Fruit fly (Drosophila melanogaster): Measurements from ENCODE around the gene neo.

Gene neo

DNA sequence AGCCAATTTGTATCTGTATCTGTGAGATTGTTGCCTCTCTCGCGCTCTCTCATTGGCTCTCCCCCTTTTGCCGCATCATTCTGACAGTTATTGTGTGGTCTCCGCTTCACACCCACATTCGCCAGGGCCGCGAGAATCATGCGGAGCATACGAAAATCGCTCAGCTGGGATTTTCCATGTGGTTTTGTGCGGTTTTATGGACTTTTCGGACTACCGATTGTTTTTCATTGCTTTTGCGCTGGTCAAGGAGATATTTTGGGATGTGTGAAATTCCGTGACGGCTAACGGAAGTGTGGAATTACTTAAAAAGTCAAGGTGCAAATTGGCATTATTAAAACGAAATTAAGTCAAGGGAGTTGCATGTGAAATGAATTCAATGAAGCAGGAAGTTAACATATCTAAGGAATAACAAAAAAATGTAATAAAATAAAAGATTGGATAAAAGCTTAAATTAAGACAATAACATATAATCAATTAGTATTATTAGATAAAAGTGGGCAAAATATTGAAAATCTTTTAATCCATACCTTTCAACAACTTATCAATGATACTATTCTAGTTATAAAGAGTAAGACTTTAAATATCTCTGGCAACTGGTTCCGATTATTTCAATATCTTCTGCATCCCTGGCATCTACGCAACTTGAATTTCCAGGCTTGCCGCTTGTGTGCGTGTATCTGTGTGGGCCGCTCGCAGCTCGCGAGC, 46.7 kb upstream of the neo start (continued):
- TF ChIP-seq CG10631 (GFP tag; optimal IDR thresholded peaks at IDR 0.05) (peak; percentile 65), Gug (GFP tag; IDR thresholded peaks at IDR 0.05) (no peak), CG3919 (GFP tag; optimal IDR thresholded peaks at IDR 0.05) (peak; percentile 24), CG6854 (GFP tag; optimal IDR thresholded peaks at IDR 0.05) (no peak), CG11762 (GFP tag; optimal IDR thresholded peaks at IDR 0.05; ENCODE audit: insufficient read depth) (no peak), topi (GFP tag; optimal IDR thresholded peaks at IDR 0.05) (peak; percentile 52), CG1621 (tag; optimal IDR thresholded peaks at IDR 0.05) (no peak), svp (GFP tag) (peak; percentile 71), Eip75B (GFP tag; optimal IDR thresholded peaks at IDR 0.05) (peak; percentile 18), Lpt (GFP tag; optimal IDR thresholded peaks at IDR 0.05) (no peak), eg (GFP tag; IDR thresholded peaks at IDR 0.05) (no peak; the same call in 2 of the 3 replicates), CG15336 (GFP tag; IDR thresholded peaks at IDR 0.05) (no peak), CG8632 (GFP tag; optimal IDR thresholded peaks at IDR 0.05) (no peak), CG6808 (GFP tag; optimal IDR thresholded peaks at IDR 0.05) (peak; percentile 63), CG4318 (GFP tag; optimal IDR thresholded peaks at IDR 0.05) (peak; percentile 48), CG16779 (tag; optimal IDR thresholded peaks at IDR 0.05) (no peak), acj6 (GFP tag; optimal IDR thresholded peaks at IDR 0.05) (no peak), spab (GFP tag; optimal IDR thresholded peaks at IDR 0.05) (peak; percentile 51), CG7368 (GFP tag; optimal IDR thresholded peaks at IDR 0.05) (no peak), CG11294 (GFP tag; IDR thresholded peaks at IDR 0.05) (no peak), CG6163 (GFP tag; IDR thresholded peaks at IDR 0.05) (peak; percentile 74), Eip93F (GFP tag; optimal IDR thresholded peaks at IDR 0.05) (no peak), CG32006 (GFP tag; optimal IDR thresholded peaks at IDR 0.05) (peak; percentile 61), Met (GFP tag; optimal IDR thresholded peaks at IDR 0.05) (peak; percentile 57), Eip78C (GFP tag) (peak; percentile 93), Ets96B (tag; optimal IDR thresholded peaks at IDR 0.05) (peak; percentile 16), dac (GFP tag; optimal IDR thresholded peaks at IDR 0.05) (no peak), Smox (GFP tag; optimal IDR thresholded peaks at IDR 0.05) (peak; percentile 36), dsx (GFP tag; optimal IDR thresholded peaks at IDR 0.05; ENCODE audit: poor library complexity, severe bottlenecking) (no peak), esn (GFP tag; optimal IDR thresholded peaks at IDR 0.05) (peak; percentile 66), CG8119 (GFP tag; IDR thresholded peaks at IDR 0.05) (no peak)

- TF ChIP-seq CG6276 (GFP tag; optimal IDR thresholded peaks at IDR 0.05) (peak; percentile 49), Lpt (GFP tag; optimal IDR thresholded peaks at IDR 0.05) (peak; percentile 56), CG16779 (tag; optimal IDR thresholded peaks at IDR 0.05) (no peak), Eip75B (GFP tag; optimal IDR thresholded peaks at IDR 0.05) (no peak), fd85E (GFP tag; optimal IDR thresholded peaks at IDR 0.05) (no peak), Smox (GFP tag; optimal IDR thresholded peaks at IDR 0.05) (no peak), Ets96B (tag; optimal IDR thresholded peaks at IDR 0.05) (no peak), CG7368 (GFP tag; optimal IDR thresholded peaks at IDR 0.05) (peak; percentile 27), eg (GFP tag; IDR thresholded peaks at IDR 0.05) (peak; percentile 53; the same call in 1 of the 3 replicates), pdm3 (GFP tag; optimal IDR thresholded peaks at IDR 0.05) (no peak), CG8632 (GFP tag; optimal IDR thresholded peaks at IDR 0.05) (no peak), Sox14 (GFP tag; optimal IDR thresholded peaks at IDR 0.05) (peak; percentile 29), fd59A (GFP tag; optimal IDR thresholded peaks at IDR 0.05) (no peak), Sox15 (GFP tag; optimal IDR thresholded peaks at IDR 0.05) (no peak), CG15336 (GFP tag; IDR thresholded peaks at IDR 0.05) (peak; percentile 63), CG6163 (GFP tag; IDR thresholded peaks at IDR 0.05) (peak; percentile 77), CG3032 (tag; optimal IDR thresholded peaks at IDR 0.05) (peak; percentile 28), CG8319 (GFP tag; optimal IDR thresholded peaks at IDR 0.05) (no peak), ss (GFP tag; optimal IDR thresholded peaks at IDR 0.05) (peak; percentile 53 to 76), Blimp-1 (GFP tag; optimal IDR thresholded peaks at IDR 0.05) (peak; percentile 76), achi (GFP tag; optimal IDR thresholded peaks at IDR 0.05) (no peak), CG1621 (tag; optimal IDR thresholded peaks at IDR 0.05) (peak; percentile 24), CG6854 (GFP tag; optimal IDR thresholded peaks at IDR 0.05) (peak; percentile 70), Hr4 (GFP tag; optimal IDR thresholded peaks at IDR 0.05) (no peak), CG3919 (GFP tag; optimal IDR thresholded peaks at IDR 0.05) (peak; percentile 6), CG9139 (GFP tag; optimal IDR thresholded peaks at IDR 0.05) (peak; percentile 61), CG31627 (GFP tag; optimal IDR thresholded peaks at IDR 0.05) (no peak), salr (GFP tag; optimal IDR thresholded peaks at IDR 0.05) (no peak), CG6808 (GFP tag; optimal IDR thresholded peaks at IDR 0.05) (peak; percentile 30), Eip78C (GFP tag) (no peak), fkh (GFP tag; optimal IDR thresholded peaks at IDR 0.05) (peak; percentile 83), CG11294 (GFP tag; IDR thresholded peaks at IDR 0.05) (peak; percentile 38; the same call in 1 of the 2 replicates)
Measured at dm6 chr3R:29772795-29773331, 46.1 kb upstream of the neo start.
